Worm (Caenorhabditis elegans) whole organism, L1 larva: ENCODE measurements around the gene pgp-5.

Experiments
- efl-3 ChIP-seq: fragments of 200-800 bp; sonication (Bioruptor generic); optimal IDR thresholded peaks from 2 replicates; lab custom pipeline; 2018; ENCODE audit warnings: mild to moderate bottlenecking, missing genetic modification characterization, missing compliant biosample characterization
- egl-27 ChIP-seq, 2 experiments: fragments of 150-350 bp in 1 of 2; sonication (generic microtip); optimal IDR thresholded peaks; 3 replicates each; lab custom pipeline; 2017 to 2018; ENCODE audit warnings: missing biosample characterization in 2 of 2, missing genetic modification characterization in 2 of 2, missing genetic modification reagents in 2 of 2
- mab-9 ChIP-seq: fragments of 200-800 bp; sonication (Bioruptor generic); IDR thresholded peaks from 2 replicates; pipeline ENCODE4 v1.3.6; 2022; ENCODE audit warnings: missing genetic modification reagents, missing genetic modification characterization, missing compliant biosample characterization
- mep-1 ChIP-seq: fragments of 150-350 bp; optimal IDR thresholded peaks from 2 replicates; lab custom pipeline; 2014; ENCODE audit warnings: missing biosample characterization, missing genetic modification characterization
- nhr-90 ChIP-seq: sonication (generic microtip); optimal IDR thresholded peaks from 2 replicates; lab custom pipeline; 2016; ENCODE audit warnings: mild to moderate bottlenecking, missing genetic modification characterization, missing compliant biosample characterization; ENCODE audit not compliant: poor library complexity

DNA sequence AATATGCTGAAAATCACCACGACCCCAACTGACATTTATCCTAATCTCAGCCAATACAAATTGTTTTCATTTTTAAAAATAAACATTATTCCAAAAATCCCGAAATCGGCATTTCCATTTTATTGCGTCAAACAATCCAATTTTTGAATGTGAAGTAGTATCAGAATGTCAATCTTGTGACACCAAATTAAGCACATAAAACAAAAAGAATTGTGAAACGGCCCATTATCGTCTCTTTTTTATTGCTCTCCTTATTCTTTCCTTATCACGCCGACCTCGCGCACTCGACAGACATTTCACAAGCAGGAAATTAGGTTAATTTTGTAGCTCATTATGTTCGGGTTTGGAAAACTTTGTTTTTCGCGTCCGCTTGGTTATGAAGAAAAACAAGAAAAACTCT is 21.4 kb upstream of the pgp-5 start, which contains the start of gene T21E8.4:
- no peak for TF ChIP-seq efl-3 (GFP tag; lab: Kevin White, UChicago)
- TF ChIP-seq nhr-90 (tag; lab: Kevin White, UChicago) = no peak
- no peak for TF ChIP-seq mep-1 (tag; lab: Kevin White, UChicago)
- no peak for TF ChIP-seq mab-9
- TF ChIP-seq egl-27 (tag; optimal IDR thresholded peaks at IDR 0.05; lab: Kevin White, UChicago) = no peak
